Worm (Caenorhabditis elegans) whole organism, L1 larva: ENCODE data around the gene ins-35.
A peak's percentile ranks its signal among the peaks of the same experiment; 100 is the strongest.

Experiments used
- C04F5.9 ChIP-seq: sonication (generic microtip); optimal IDR thresholded peaks from 2 replicates; lab custom pipeline; 2016; ENCODE audit warnings: missing genetic modification characterization, missing compliant biosample characterization
- C34B4.2 ChIP-seq: sonication (generic microtip); optimal IDR thresholded peaks from 2 replicates; lab custom pipeline; 2017; ENCODE audit warnings: mild to moderate bottlenecking, missing genetic modification characterization, missing compliant biosample characterization
- Y116A8C.19 ChIP-seq: sonication (generic microtip); optimal IDR thresholded peaks from 2 replicates; lab custom pipeline; 2016; ENCODE audit warnings: missing compliant biosample characterization, missing genetic modification characterization, borderline replicate concordance
- aly-2 ChIP-seq: fragments of 150-350 bp; optimal IDR thresholded peaks from 2 replicates; lab custom pipeline; 2014; ENCODE audit warnings: missing biosample characterization, missing genetic modification characterization
- ama-1 ChIP-seq: fragments of 150-350 bp; optimal IDR thresholded peaks from 2 replicates; lab custom pipeline; 2014
- blmp-1 ChIP-seq: fragments of 150-350 bp; optimal IDR thresholded peaks from 2 replicates; lab custom pipeline; 2014; ENCODE audit warnings: missing biosample characterization, missing genetic modification characterization
- ceh-63 ChIP-seq: fragments of 200-800 bp; sonication (Bioruptor generic); optimal IDR thresholded peaks from 2 replicates; lab custom pipeline; 2018; ENCODE audit warnings: mild to moderate bottlenecking, missing genetic modification characterization, missing compliant biosample characterization
- ceh-82 ChIP-seq, 3 experiments: fragments of 150-350 bp in 1 of 3; sonication (generic microtip) in 2 of 3; optimal IDR thresholded peaks; 2 replicates each; lab custom pipeline; 2014 to 2017; ENCODE audit warnings: missing biosample characterization in 3 of 3, missing genetic modification characterization in 3 of 3
- ces-1 ChIP-seq: fragments of 150-350 bp; optimal IDR thresholded peaks from 2 replicates; lab custom pipeline; 2014; ENCODE audit warnings: missing biosample characterization, missing genetic modification reagents, missing genetic modification characterization
- dpl-1 ChIP-seq, 3 experiments: fragments of 150-350 bp in 2 of 3; sonication (generic microtip) in 1 of 3; optimal IDR thresholded peaks; 2 replicates each; lab custom pipeline; 2014 to 2017; ENCODE audit warnings: missing biosample characterization in 3 of 3, missing genetic modification characterization in 3 of 3, missing genetic modification reagents in 3 of 3
- egl-13 ChIP-seq: sonication (generic microtip); optimal IDR thresholded peaks from 2 replicates; lab custom pipeline; 2016; ENCODE audit warnings: missing genotype, missing genetic modification reagents, missing genetic modification characterization, missing compliant biosample characterization
- egl-27 ChIP-seq, 2 experiments: fragments of 150-350 bp in 1 of 2; sonication (generic microtip); optimal IDR thresholded peaks; 3 replicates each; lab custom pipeline; 2017 to 2018; ENCODE audit warnings: missing biosample characterization in 2 of 2, missing genetic modification characterization in 2 of 2, missing genetic modification reagents in 2 of 2
- elt-3 ChIP-seq, 6 experiments: fragments of 150-350 bp in 1 of 6; sonication (generic microtip); optimal IDR thresholded peaks; 2 replicates each; lab custom pipeline; 2017 to 2018; ENCODE audit warnings: missing biosample characterization in 6 of 6, missing genetic modification characterization in 6 of 6, inconsistent platforms in 1 of 6
- ets-5 ChIP-seq: fragments of 200-800 bp; sonication (Bioruptor generic); IDR thresholded peaks from 2 replicates; pipeline ENCODE4 v1.3.6; 2022; ENCODE audit warnings: missing genetic modification characterization, missing compliant biosample characterization
- fkh-8 ChIP-seq: sonication (generic microtip); optimal IDR thresholded peaks from 2 replicates; lab custom pipeline; 2016; ENCODE audit warnings: mild to moderate bottlenecking, missing genetic modification characterization, missing compliant biosample characterization
- grh-1 ChIP-seq: fragments of 200-800 bp; sonication (Bioruptor generic); IDR thresholded peaks from 2 replicates; pipeline ENCODE4 v1.3.6; 2022; ENCODE audit warnings: missing genetic modification reagents, missing genetic modification characterization, missing compliant biosample characterization
- hlh-17 ChIP-seq: fragments of 200-800 bp; sonication (Bioruptor generic); optimal IDR thresholded peaks from 2 replicates; lab custom pipeline; 2018; ENCODE audit warnings: missing genetic modification characterization, mild to moderate bottlenecking, missing compliant biosample characterization, moderate library complexity, borderline replicate concordance
- hlh-4 ChIP-seq: sonication (generic microtip); optimal IDR thresholded peaks from 2 replicates; lab custom pipeline; 2016; ENCODE audit warnings: mild to moderate bottlenecking, missing genetic modification characterization, missing compliant biosample characterization
- hpl-2 ChIP-seq: fragments of 150-350 bp; optimal IDR thresholded peaks from 2 replicates; lab custom pipeline; 2014; ENCODE audit warnings: missing biosample characterization, missing genetic modification reagents, missing genetic modification characterization
- lin-14 ChIP-seq: fragments of 200-800 bp; sonication (Bioruptor generic); optimal IDR thresholded peaks from 2 replicates; lab custom pipeline; 2018; ENCODE audit warnings: mild to moderate bottlenecking, missing genetic modification characterization, moderate library complexity, missing compliant biosample characterization
- lin-15B ChIP-seq: fragments of 150-350 bp; sonication (generic microtip); optimal IDR thresholded peaks from 3 replicates; lab custom pipeline; 2014; ENCODE audit warnings: missing biosample characterization, missing genetic modification characterization
- lin-35 ChIP-seq, 2 experiments: fragments of 150-350 bp; optimal IDR thresholded peaks; 2 replicates each; lab custom pipeline; 2014; ENCODE audit warnings: missing biosample characterization in 2 of 2, missing genetic modification characterization in 2 of 2, missing genetic modification reagents in 2 of 2
- lin-39 ChIP-seq: fragments of 150-350 bp; optimal IDR thresholded peaks from 2 replicates; lab custom pipeline; 2014; ENCODE audit warnings: missing biosample characterization, missing genetic modification reagents, missing genetic modification characterization
- lsy-2 ChIP-seq, 2 experiments: fragments of 150-350 bp; optimal IDR thresholded peaks; 2 replicates each; lab custom pipeline; 2014; ENCODE audit warnings: missing biosample characterization in 2 of 2, missing genetic modification characterization in 2 of 2
- mep-1 ChIP-seq: fragments of 150-350 bp; optimal IDR thresholded peaks from 2 replicates; lab custom pipeline; 2014; ENCODE audit warnings: missing biosample characterization, missing genetic modification characterization
- nhr-12 ChIP-seq: sonication (generic microtip); optimal IDR thresholded peaks from 2 replicates; lab custom pipeline; 2017; ENCODE audit warnings: missing biosample characterization, missing genetic modification characterization
- nhr-19 ChIP-seq: fragments of 200-800 bp; sonication (Bioruptor generic); conservative IDR thresholded peaks from 2 replicates; pipeline ENCODE4 v1.3.6; 2022; ENCODE audit warnings: missing genetic modification characterization, missing compliant biosample characterization
- nhr-20 ChIP-seq: sonication (generic microtip); optimal IDR thresholded peaks from 2 replicates; lab custom pipeline; 2016; ENCODE audit warnings: mild to moderate bottlenecking, missing genetic modification characterization, missing compliant biosample characterization
- nhr-237 ChIP-seq: fragments of 150-350 bp; optimal IDR thresholded peaks from 2 replicates; lab custom pipeline; 2014; ENCODE audit warnings: missing biosample characterization, missing genetic modification characterization
- nhr-47 ChIP-seq: sonication (generic microtip); optimal IDR thresholded peaks from 2 replicates; lab custom pipeline; 2016; ENCODE audit warnings: mild to moderate bottlenecking, missing genetic modification characterization, moderate library complexity, missing compliant biosample characterization
- nhr-71 ChIP-seq: sonication (generic microtip); optimal IDR thresholded peaks from 2 replicates; lab custom pipeline; 2016; ENCODE audit warnings: mild to moderate bottlenecking, missing genetic modification characterization, moderate library complexity, missing compliant biosample characterization
- nhr-76 ChIP-seq: sonication (generic microtip); optimal IDR thresholded peaks from 2 replicates; lab custom pipeline; 2017; ENCODE audit warnings: missing biosample characterization, missing genetic modification characterization
- nhr-77 ChIP-seq: fragments of 150-350 bp; optimal IDR thresholded peaks from 2 replicates; lab custom pipeline; 2014; ENCODE audit warnings: missing biosample characterization, missing genetic modification characterization
- nhr-84 ChIP-seq: sonication (generic microtip); optimal IDR thresholded peaks from 2 replicates; lab custom pipeline; 2017; ENCODE audit warnings: missing biosample characterization, missing genetic modification characterization
- nhr-85 ChIP-seq: sonication (generic microtip); peaks from one replicate; lab custom pipeline; 2016; ENCODE audit warnings: missing genetic modification characterization, inconsistent platforms, missing compliant biosample characterization
- nhr-90 ChIP-seq: sonication (generic microtip); optimal IDR thresholded peaks from 2 replicates; lab custom pipeline; 2016; ENCODE audit warnings: mild to moderate bottlenecking, missing genetic modification characterization, missing compliant biosample characterization; ENCODE audit not compliant: poor library complexity
- pag-3 ChIP-seq: sonication (generic microtip); optimal IDR thresholded peaks from 2 replicates; lab custom pipeline; 2017; ENCODE audit warnings: missing genetic modification characterization, mild to moderate bottlenecking, missing compliant biosample characterization, antibody characterized with exemption, borderline replicate concordance; ENCODE audit not compliant: insufficient read depth
- rnt-1 ChIP-seq: sonication (generic microtip); optimal IDR thresholded peaks from 2 replicates; lab custom pipeline; 2016; ENCODE audit warnings: mild to moderate bottlenecking, missing genetic modification characterization, moderate library complexity, missing compliant biosample characterization
- skn-1 ChIP-seq: fragments of 150-350 bp; optimal IDR thresholded peaks from 2 replicates; lab custom pipeline; 2014; ENCODE audit warnings: missing biosample characterization, missing genetic modification characterization
- snu-23 ChIP-seq: sonication (generic microtip); optimal IDR thresholded peaks from 2 replicates; lab custom pipeline; 2016; ENCODE audit warnings: missing genetic modification characterization, missing compliant biosample characterization
- sox-4 ChIP-seq: sonication (generic microtip); optimal IDR thresholded peaks from 2 replicates; lab custom pipeline; 2016; ENCODE audit warnings: missing genetic modification characterization, missing compliant biosample characterization
- sptf-1 ChIP-seq: fragments of 150-350 bp; optimal IDR thresholded peaks from 2 replicates; lab custom pipeline; 2014; ENCODE audit warnings: missing biosample characterization, missing genetic modification characterization
- tbx-2 ChIP-seq: sonication (generic microtip); optimal IDR thresholded peaks from 2 replicates; lab custom pipeline; 2016; ENCODE audit warnings: missing genetic modification characterization, missing compliant biosample characterization
- tlp-1 ChIP-seq: fragments of 150-350 bp; optimal IDR thresholded peaks from 2 replicates; lab custom pipeline; 2014; ENCODE audit warnings: missing biosample characterization, missing genetic modification characterization
- unc-130 ChIP-seq: fragments of 150-350 bp; optimal IDR thresholded peaks from 2 replicates; lab custom pipeline; 2017; ENCODE audit warnings: missing biosample characterization, missing genetic modification characterization, inconsistent platforms
- vab-15 ChIP-seq: sonication (generic microtip); optimal IDR thresholded peaks from 2 replicates; lab custom pipeline; 2017; ENCODE audit warnings: missing genotype, mild to moderate bottlenecking, missing genetic modification characterization, missing compliant biosample characterization
- xbp-1 ChIP-seq: sonication (generic microtip); optimal IDR thresholded peaks from 2 replicates; lab custom pipeline; 2016; ENCODE audit warnings: missing genetic modification characterization, missing compliant biosample characterization
- zag-1 ChIP-seq: fragments of 150-350 bp; optimal IDR thresholded peaks from 2 replicates; lab custom pipeline; 2014; ENCODE audit warnings: missing biosample characterization, missing genetic modification characterization
- zip-4 ChIP-seq: fragments of 200-800 bp; sonication (Bioruptor generic); optimal IDR thresholded peaks from 2 replicates; lab custom pipeline; 2018; ENCODE audit warnings: mild to moderate bottlenecking, missing genetic modification characterization, moderate library complexity, missing compliant biosample characterization
- ztf-4 ChIP-seq: fragments of 150-350 bp; optimal IDR thresholded peaks from 2 replicates; lab custom pipeline; 2014; ENCODE audit warnings: missing biosample characterization, missing genetic modification characterization

Gene ins-35

ce11 chrV:20413426-20413825 lies 38.1 kb downstream of the ins-35 start (continued):
- TF ChIP-seq hpl-2 (GFP tag; lab: Kevin White, UChicago) (no peak), C34B4.2 (tag; lab: Kevin White, UChicago) (no peak), pag-3 (no peak), nhr-84 (tag; lab: Kevin White, UChicago) (no peak), ztf-4 (tag; lab: Kevin White, UChicago) (no peak), egl-13 (tag; lab: Kevin White, UChicago) (no peak), C04F5.9 (tag; lab: Kevin White, UChicago) (no peak), nhr-237 (tag; lab: Kevin White, UChicago) (no peak), tlp-1 (tag; lab: Kevin White, UChicago) (no peak), nhr-47 (tag; lab: Kevin White, UChicago) (no peak), blmp-1 (tag; lab: Kevin White, UChicago) (peak; percentile 27), xbp-1 (tag; lab: Kevin White, UChicago) (no peak), nhr-71 (tag; lab: Kevin White, UChicago) (peak; percentile 41), fkh-8 (tag; lab: Kevin White, UChicago) (no peak), tbx-2 (tag; lab: Kevin White, UChicago) (no peak), zag-1 (tag; lab: Kevin White, UChicago) (no peak), ces-1 (no peak), ceh-63 (GFP tag; lab: Kevin White, UChicago) (no peak), rnt-1 (tag; lab: Kevin White, UChicago) (no peak), nhr-76 (no peak), ama-1 (lab: Kevin White, UChicago) (peak; percentile 11), sptf-1 (tag; lab: Kevin White, UChicago) (no peak), lin-14 (GFP tag; lab: Kevin White, UChicago) (peak; percentile 40), vab-15 (no peak), hlh-17 (GFP tag; lab: Kevin White, UChicago) (no peak), nhr-19 (GFP tag; lab: Robert Waterston, UW) (no peak), zip-4 (GFP tag; lab: Kevin White, UChicago) (no peak), nhr-77 (tag; lab: Kevin White, UChicago) (no peak), egl-27 (tag; optimal IDR thresholded peaks at IDR 0.05; lab: Kevin White, UChicago) (no peak), hlh-4 (tag; lab: Kevin White, UChicago) (no peak), lin-15B (tag; lab: Kevin White, UChicago) (no peak)

DNA sequence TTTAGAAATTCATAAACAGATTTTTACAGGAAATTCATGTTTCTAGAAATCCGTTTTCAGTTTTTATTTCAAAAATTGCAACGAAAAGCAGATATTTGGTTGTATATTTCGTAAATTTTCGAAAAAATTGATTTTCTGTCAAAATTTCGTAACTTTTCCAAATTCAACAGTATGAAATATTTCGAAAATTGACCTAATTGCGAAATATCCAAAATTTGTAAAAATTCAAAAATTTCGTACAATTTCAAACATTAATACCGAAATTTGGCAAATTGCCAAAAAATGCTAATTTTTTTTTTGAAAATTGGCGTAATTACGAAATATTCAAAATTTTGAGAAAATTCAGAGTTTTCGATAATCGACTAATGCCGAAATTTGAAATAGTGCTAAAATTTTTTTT lies 38.6 kb downstream of the ins-35 start:
- TF ChIP-seq skn-1 (tag; lab: Kevin White, UChicago) (peak; percentile 49), fkh-8 (tag; lab: Kevin White, UChicago) (no peak)

DNA sequence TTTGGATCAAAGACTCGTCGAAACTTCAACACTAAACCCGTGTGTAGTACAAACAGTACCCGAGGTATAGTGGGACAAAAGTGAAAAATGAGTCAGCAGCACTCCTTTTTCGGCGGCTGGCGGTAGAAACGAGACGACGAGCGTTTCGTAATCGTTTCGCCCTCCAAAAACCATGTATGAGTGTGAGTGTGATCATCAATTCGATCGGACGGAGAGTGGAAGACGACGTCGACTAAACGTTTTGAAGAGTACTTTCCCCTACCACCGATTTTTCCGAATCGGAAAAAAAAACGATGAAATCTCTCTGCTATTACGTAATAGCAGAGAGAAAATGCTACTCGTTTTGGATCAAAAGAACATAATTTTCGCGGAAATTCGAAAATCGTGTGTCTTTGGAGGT lies 40.1 kb downstream of the ins-35 start:
- TF ChIP-seq mep-1 (tag; lab: Kevin White, UChicago): peak; percentile 40
- TF ChIP-seq hlh-17 (GFP tag; lab: Kevin White, UChicago): no peak
- TF ChIP-seq grh-1 (GFP tag; lab: Robert Waterston, UW): no peak
- TF ChIP-seq ets-5 (GFP tag; lab: Robert Waterston, UW): no peak
- TF ChIP-seq blmp-1 (tag; lab: Kevin White, UChicago): peak; percentile 96
- TF ChIP-seq snu-23 (GFP tag; lab: Kevin White, UChicago): peak; percentile 54
- no peak for TF ChIP-seq Y116A8C.19 (tag; lab: Kevin White, UChicago)
- TF ChIP-seq elt-3 (tag; optimal IDR thresholded peaks at IDR 0.05; lab: Kevin White, UChicago): peak in 1 of 6 experiments; percentile 35
- no peak for TF ChIP-seq lsy-2 (tag; optimal IDR thresholded peaks at IDR 0.05; lab: Kevin White, UChicago)
- no peak for TF ChIP-seq C34B4.2 (tag; lab: Kevin White, UChicago)
- peak; percentile 88 for TF ChIP-seq nhr-85 (tag; lab: Kevin White, UChicago)
- TF ChIP-seq nhr-20: peak; percentile 14
- peak in 2 of 3 experiments; percentile 0 to 1 for TF ChIP-seq dpl-1 (GFP tag; optimal IDR thresholded peaks at IDR 0.05; lab: Kevin White, UChicago)
- TF ChIP-seq lin-39 (tag; lab: Kevin White, UChicago): no peak
- TF ChIP-seq aly-2 (tag; lab: Kevin White, UChicago): no peak
- TF ChIP-seq lin-35 (GFP tag; optimal IDR thresholded peaks at IDR 0.05; lab: Kevin White, UChicago): peak in 1 of 2 experiments; percentile 47
- TF ChIP-seq xbp-1 (tag; lab: Kevin White, UChicago): peak; percentile 47
- TF ChIP-seq nhr-90 (tag; lab: Kevin White, UChicago): no peak
- TF ChIP-seq nhr-84 (tag; lab: Kevin White, UChicago): no peak
- TF ChIP-seq skn-1 (tag; lab: Kevin White, UChicago): no peak
- TF ChIP-seq ceh-82 (tag; optimal IDR thresholded peaks at IDR 0.05; lab: Kevin White, UChicago): peak in 1 of 3 experiments; percentile 10
- TF ChIP-seq unc-130: no peak
- peak; percentile 18 for TF ChIP-seq nhr-71 (tag; lab: Kevin White, UChicago)
- no peak for TF ChIP-seq nhr-12
- no peak for TF ChIP-seq sox-4 (tag; lab: Kevin White, UChicago)
